Fruit fly (Drosophila melanogaster) whole organism, pupa: ENCODE measurements around the gene BomBc3.

ENCODE experiments used
- CG12605 ChIP-seq: fragments of 200-800 bp; sonication (Bioruptor generic); IDR thresholded peaks from 2 replicates; pipeline ENCODE4 v1.3.6; 2022; ENCODE audit warnings: missing biosample characterization, missing genetic modification characterization
- CG13204 ChIP-seq: fragments of 200-800 bp; sonication (Bioruptor generic); optimal IDR thresholded peaks from 2 replicates; lab custom pipeline; 2018; ENCODE audit warnings: missing biosample characterization, mild to moderate bottlenecking, missing genetic modification characterization, moderate library complexity
- CG14655 ChIP-seq: fragments of 200-800 bp; sonication (Bioruptor generic); optimal IDR thresholded peaks from 3 replicates; lab custom pipeline; 2017; ENCODE audit warnings: mild to moderate bottlenecking, missing biosample characterization, missing genetic modification reagents, missing genetic modification characterization
- CG15710 ChIP-seq: fragments of 200-800 bp; sonication (Bioruptor generic); optimal IDR thresholded peaks from 2 replicates; lab custom pipeline; 2018; ENCODE audit warnings: missing biosample characterization, mild to moderate bottlenecking, missing genetic modification characterization, moderate library complexity
- CG17806 ChIP-seq: fragments of 200-800 bp; sonication (Bioruptor generic); optimal IDR thresholded peaks from 2 replicates; lab custom pipeline; 2018; ENCODE audit warnings: missing biosample characterization, mild to moderate bottlenecking, missing genetic modification characterization, moderate library complexity
- CG32121 ChIP-seq: fragments of 200-800 bp; sonication (Bioruptor generic); IDR thresholded peaks from 2 replicates; pipeline ENCODE4 v1.3.6; 2022; ENCODE audit warnings: missing biosample characterization, missing genetic modification characterization
- CG34367 ChIP-seq: fragments of 200-800 bp; sonication (Bioruptor generic); optimal IDR thresholded peaks from 2 replicates; lab custom pipeline; 2018; ENCODE audit warnings: missing biosample characterization, mild to moderate bottlenecking, missing genetic modification characterization
- CG8159 ChIP-seq: fragments of 200-800 bp; sonication (Bioruptor generic); optimal IDR thresholded peaks from 3 replicates; lab custom pipeline; 2018; ENCODE audit warnings: missing biosample characterization, mild to moderate bottlenecking, missing genetic modification characterization, moderate library complexity
- CG8301 ChIP-seq: fragments of 200-800 bp; sonication (Bioruptor generic); optimal IDR thresholded peaks from 2 replicates; lab custom pipeline; 2018; ENCODE audit warnings: missing biosample characterization, mild to moderate bottlenecking, missing genetic modification characterization
- CG9948 ChIP-seq: fragments of 200-800 bp; sonication (Bioruptor generic); optimal IDR thresholded peaks from 2 replicates; lab custom pipeline; 2018; ENCODE audit warnings: missing biosample characterization, mild to moderate bottlenecking, missing genetic modification characterization, moderate library complexity
- D1 ChIP-seq: fragments of 200-800 bp; sonication (Bioruptor generic); optimal IDR thresholded peaks from 2 replicates; lab custom pipeline; 2018; ENCODE audit warnings: missing biosample characterization, mild to moderate bottlenecking, missing genetic modification characterization, moderate library complexity
- Ets98B ChIP-seq: fragments of 200-800 bp; sonication (Bioruptor generic); IDR thresholded peaks from 2 replicates; pipeline ENCODE4 v1.3.6; 2022; ENCODE audit warnings: missing biosample characterization, missing genetic modification characterization
- Pif1A ChIP-seq: fragments of 200-800 bp; sonication (Bioruptor generic); optimal IDR thresholded peaks from 3 replicates; lab custom pipeline; 2016; ENCODE audit warnings: missing biosample characterization, missing genetic modification characterization
- Pif1B ChIP-seq: fragments of 200-800 bp; sonication (Bioruptor generic); optimal IDR thresholded peaks from 3 replicates; lab custom pipeline; 2016; ENCODE audit warnings: missing biosample characterization, missing genetic modification characterization
- Snoo ChIP-seq: fragments of 200-800 bp; sonication (Bioruptor generic); optimal IDR thresholded peaks from 3 replicates; lab custom pipeline; 2017; ENCODE audit warnings: missing biosample characterization, mild to moderate bottlenecking, missing genetic modification characterization, inconsistent platforms
- fd96Ca ChIP-seq: fragments of 200-800 bp; sonication (Bioruptor generic); IDR thresholded peaks from 3 replicates; pipeline ENCODE4 v1.3.6; 2022; ENCODE audit warnings: missing biosample characterization, missing genetic modification characterization
- gl ChIP-seq: fragments of 200-800 bp; sonication (Bioruptor generic); optimal IDR thresholded peaks from 2 replicates; lab custom pipeline; 2018; ENCODE audit warnings: missing biosample characterization, mild to moderate bottlenecking, missing genetic modification characterization
- rn ChIP-seq: fragments of 200-800 bp; sonication (Bioruptor generic); IDR thresholded peaks from 2 replicates; pipeline ENCODE4 v1.3.6; 2022; ENCODE audit warnings: missing biosample characterization, missing genetic modification characterization

BomBc3 gene

DNA sequence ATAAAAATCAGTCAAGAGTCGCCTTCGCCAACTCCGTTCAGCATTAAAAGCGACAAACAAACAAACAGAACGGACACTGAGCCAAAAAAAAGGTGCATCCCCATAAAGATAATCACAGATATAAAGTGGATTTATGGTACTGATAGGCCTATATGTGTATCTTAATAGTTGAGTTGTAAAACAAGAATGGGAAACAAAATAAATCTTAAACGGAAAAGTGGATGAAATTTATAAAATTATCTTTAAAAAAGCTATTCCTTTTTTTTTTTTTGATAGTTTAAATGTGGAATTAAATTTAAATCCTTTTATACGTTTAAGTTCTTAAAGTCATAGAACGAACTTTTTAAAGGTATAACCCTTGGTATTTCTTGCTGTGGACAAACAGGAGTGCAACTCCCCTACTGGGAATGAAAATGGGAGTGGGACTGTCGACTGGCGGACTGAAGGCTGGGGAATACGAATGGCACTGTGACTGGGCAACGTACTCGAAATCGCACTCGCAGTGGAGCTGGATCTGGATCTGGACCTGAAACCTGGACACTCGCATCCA, 50.2 kb downstream of the BomBc3 start:
- TF ChIP-seq Pif1B (GFP tag; lab: Kevin White, UChicago) (no peak), fd96Ca (GFP tag; lab: Robert Waterston, UW) (no peak), CG14655 (GFP tag; lab: Kevin White, UChicago) (peak; percentile 49), CG32121 (no peak), D1 (tag; lab: Kevin White, UChicago) (no peak), CG34367 (tag; lab: Kevin White, UChicago) (peak; percentile 24), CG9948 (tag; lab: Kevin White, UChicago) (peak; percentile 60), CG8301 (peak; percentile 30), Snoo (tag; lab: Kevin White, UChicago) (no peak), CG15710 (peak; percentile 49), CG8159 (tag; lab: Kevin White, UChicago) (peak; percentile 58), CG17806 (tag; lab: Kevin White, UChicago) (peak; percentile 40), Pif1A (GFP tag; lab: Kevin White, UChicago) (peak; percentile 48), gl (no peak), Ets98B (GFP tag; lab: Robert Waterston, UW) (no peak), CG13204 (no peak), CG12605 (GFP tag; lab: Robert Waterston, UW) (no peak), rn (GFP tag; lab: Robert Waterston, UW) (no peak)
